Fruit fly (Drosophila melanogaster) whole organism, prepupa: ENCODE measurements around the gene Smvt.

Source experiments
- Blimp-1 ChIP-seq: fragments of 200-800 bp; sonication (Bioruptor generic); optimal IDR thresholded peaks from 3 replicates; lab custom pipeline; 2017; ENCODE audit warnings: missing biosample characterization, missing genetic modification characterization, mild to moderate bottlenecking, moderate library complexity, missing genetic modification reagents
- CG10669 ChIP-seq: fragments of 200-800 bp; sonication (Bioruptor generic); optimal IDR thresholded peaks from 3 replicates; lab custom pipeline; 2018; ENCODE audit warnings: missing biosample characterization, mild to moderate bottlenecking, missing genetic modification characterization, moderate library complexity
- CG11294 ChIP-seq: fragments of 200-800 bp; sonication (Bioruptor generic); IDR thresholded peaks from 2 replicates; pipeline ENCODE4 v1.3.6; 2022; ENCODE audit warnings: missing biosample characterization, missing genetic modification characterization
- CG11762 ChIP-seq: fragments of 200-800 bp; sonication (Bioruptor generic); optimal IDR thresholded peaks from 3 replicates; lab custom pipeline; 2016; ENCODE audit warnings: missing biosample characterization, missing genetic modification characterization; ENCODE audit not compliant: insufficient read depth
- CG11902 ChIP-seq: fragments of 200-800 bp; sonication (Bioruptor generic); optimal IDR thresholded peaks from 3 replicates; lab custom pipeline; 2016; ENCODE audit warnings: missing biosample characterization, missing genetic modification characterization
- CG15336 ChIP-seq: fragments of 200-800 bp; sonication (Bioruptor generic); IDR thresholded peaks from 2 replicates; pipeline ENCODE4 v1.3.6; 2022; ENCODE audit warnings: missing biosample characterization, missing genetic modification characterization
- CG1621 ChIP-seq: fragments of 200-800 bp; sonication (Bioruptor generic); optimal IDR thresholded peaks from 3 replicates; lab custom pipeline; 2018; ENCODE audit warnings: missing biosample characterization, mild to moderate bottlenecking, missing genetic modification characterization
- CG16779 ChIP-seq: fragments of 200-800 bp; sonication (Bioruptor generic); optimal IDR thresholded peaks from 3 replicates; lab custom pipeline; 2017; ENCODE audit warnings: missing biosample characterization, mild to moderate bottlenecking, missing genetic modification characterization
- CG3032 ChIP-seq: fragments of 200-800 bp; optimal IDR thresholded peaks from 2 replicates; lab custom pipeline; 2019; ENCODE audit warnings: missing biosample characterization, mild to moderate bottlenecking, missing genetic modification characterization, moderate library complexity
- CG32006 ChIP-seq: fragments of 200-800 bp; sonication (Bioruptor generic); optimal IDR thresholded peaks from 3 replicates; lab custom pipeline; 2017; ENCODE audit warnings: missing biosample characterization, mild to moderate bottlenecking, missing genetic modification characterization
- CG4318 ChIP-seq: fragments of 200-800 bp; sonication (Bioruptor generic); optimal IDR thresholded peaks from 3 replicates; lab custom pipeline; 2017; ENCODE audit warnings: missing biosample characterization, mild to moderate bottlenecking, missing genetic modification characterization
- CG6163 ChIP-seq: fragments of 200-800 bp; sonication (Bioruptor generic); IDR thresholded peaks from 3 replicates; pipeline ENCODE4 v1.3.6; 2022; ENCODE audit warnings: missing biosample characterization, missing genetic modification characterization
- CG6276 ChIP-seq: fragments of 200-800 bp; sonication (Bioruptor generic); optimal IDR thresholded peaks from 2 replicates; lab custom pipeline; 2017; ENCODE audit warnings: missing biosample characterization, mild to moderate bottlenecking, missing genetic modification characterization
- CG6792 ChIP-seq: fragments of 200-800 bp; sonication (Bioruptor generic); optimal IDR thresholded peaks from 3 replicates; lab custom pipeline; 2016; ENCODE audit warnings: missing biosample characterization, missing genetic modification characterization
- CG6808 ChIP-seq: fragments of 200-800 bp; sonication (Bioruptor generic); optimal IDR thresholded peaks from 3 replicates; lab custom pipeline; 2017; ENCODE audit warnings: missing biosample characterization, missing genetic modification characterization, mild to moderate bottlenecking, moderate library complexity, missing genetic modification reagents
- CG6854 ChIP-seq: fragments of 200-800 bp; sonication (Bioruptor generic); optimal IDR thresholded peaks from 2 replicates; lab custom pipeline; 2017; ENCODE audit warnings: missing biosample characterization, mild to moderate bottlenecking, missing genetic modification characterization
- CG7368 ChIP-seq: fragments of 200-800 bp; sonication (Bioruptor generic); optimal IDR thresholded peaks from 3 replicates; lab custom pipeline; 2016; ENCODE audit warnings: missing biosample characterization, missing genetic modification characterization
- CG8119 ChIP-seq: fragments of 200-800 bp; sonication (Bioruptor generic); IDR thresholded peaks from 3 replicates; pipeline ENCODE4 v1.3.6; 2022; ENCODE audit warnings: missing biosample characterization, missing genetic modification characterization
- CG8319 ChIP-seq: fragments of 200-800 bp; sonication (Bioruptor generic); optimal IDR thresholded peaks from 3 replicates; lab custom pipeline; 2016; ENCODE audit warnings: missing biosample characterization, missing genetic modification characterization
- CG8632 ChIP-seq: fragments of 200-800 bp; sonication (Bioruptor generic); optimal IDR thresholded peaks from 3 replicates; lab custom pipeline; 2016; ENCODE audit warnings: missing biosample characterization, missing genetic modification characterization
- CG9139 ChIP-seq: fragments of 200-800 bp; sonication (Bioruptor generic); optimal IDR thresholded peaks from 3 replicates; lab custom pipeline; 2017; ENCODE audit warnings: missing biosample characterization, mild to moderate bottlenecking, missing genetic modification characterization
- Eip75B ChIP-seq: fragments of 200-800 bp; sonication (Bioruptor generic); optimal IDR thresholded peaks from 3 replicates; lab custom pipeline; 2016; ENCODE audit warnings: missing biosample characterization, missing genetic modification characterization
- Eip78C ChIP-seq: fragments of 200-800 bp; sonication (Bioruptor generic); peaks from one replicate; lab custom pipeline; 2016; ENCODE audit warnings: missing biosample characterization, missing genetic modification characterization
- Eip93F ChIP-seq: fragments of 200-800 bp; sonication (Bioruptor generic); optimal IDR thresholded peaks from 2 replicates; lab custom pipeline; 2016; ENCODE audit warnings: missing biosample characterization, mild to moderate bottlenecking, missing genetic modification characterization
- Ets21C ChIP-seq: fragments of 200-800 bp; sonication (Bioruptor generic); optimal IDR thresholded peaks from 3 replicates; lab custom pipeline; 2016; ENCODE audit warnings: missing biosample characterization, missing genetic modification characterization
- Gug ChIP-seq: fragments of 200-800 bp; sonication (Bioruptor generic); IDR thresholded peaks from 2 replicates; pipeline ENCODE4 v1.3.6; 2022; ENCODE audit warnings: missing biosample characterization, missing genetic modification characterization
- Hr38 ChIP-seq: sonication (Bioruptor generic); optimal IDR thresholded peaks from 2 replicates; lab custom pipeline; 2016; ENCODE audit warnings: missing biosample characterization, missing genetic modification characterization
- Hr39 ChIP-seq: fragments of 200-800 bp; sonication (Bioruptor generic); optimal IDR thresholded peaks from 2 replicates; lab custom pipeline; 2016; ENCODE audit warnings: missing biosample characterization, missing genetic modification characterization
- Hr4 ChIP-seq: fragments of 200-800 bp; sonication (Bioruptor generic); optimal IDR thresholded peaks from 3 replicates; lab custom pipeline; 2016; ENCODE audit warnings: missing biosample characterization, missing genetic modification characterization
- Met ChIP-seq: fragments of 200-800 bp; sonication (Bioruptor generic); optimal IDR thresholded peaks from 3 replicates; lab custom pipeline; 2016; ENCODE audit warnings: missing biosample characterization, missing genetic modification characterization
- Smox ChIP-seq: fragments of 200-800 bp; sonication (Bioruptor generic); optimal IDR thresholded peaks from 3 replicates; lab custom pipeline; 2016; ENCODE audit warnings: missing biosample characterization, missing genetic modification characterization
- Sox102F ChIP-seq: fragments of 200-800 bp; sonication (Bioruptor generic); optimal IDR thresholded peaks from 2 replicates; lab custom pipeline; 2016; ENCODE audit warnings: missing biosample characterization, mild to moderate bottlenecking, missing genetic modification characterization
- Sox14 ChIP-seq: fragments of 200-800 bp; sonication (Bioruptor generic); optimal IDR thresholded peaks from 3 replicates; lab custom pipeline; 2016; ENCODE audit warnings: missing biosample characterization, missing genetic modification characterization
- cyc ChIP-seq: fragments of 200-800 bp; sonication (Bioruptor generic); optimal IDR thresholded peaks from 3 replicates; lab custom pipeline; 2016; ENCODE audit warnings: missing biosample characterization, missing genetic modification characterization
- eg ChIP-seq: fragments of 200-800 bp; sonication (Bioruptor generic); IDR thresholded peaks from 3 replicates; pipeline ENCODE4 v1.3.6; 2022; ENCODE audit warnings: missing biosample characterization, missing genetic modification characterization
- esn ChIP-seq: fragments of 200-800 bp; sonication (Bioruptor generic); optimal IDR thresholded peaks from 2 replicates; lab custom pipeline; 2016; ENCODE audit warnings: missing biosample characterization, mild to moderate bottlenecking, missing genetic modification characterization, moderate library complexity
- fd59A ChIP-seq: fragments of 200-800 bp; sonication (Bioruptor generic); optimal IDR thresholded peaks from 2 replicates; lab custom pipeline; 2017; ENCODE audit warnings: missing biosample characterization, mild to moderate bottlenecking, missing genetic modification characterization, missing genetic modification reagents
- fkh ChIP-seq: fragments of 200-800 bp; sonication (Bioruptor generic); optimal IDR thresholded peaks from 3 replicates; lab custom pipeline; 2017; ENCODE audit warnings: missing biosample characterization, mild to moderate bottlenecking, missing genetic modification characterization, moderate library complexity
- lz ChIP-seq: fragments of 200-800 bp; sonication (Bioruptor generic); optimal IDR thresholded peaks from 3 replicates; lab custom pipeline; 2016; ENCODE audit warnings: missing biosample characterization, missing genetic modification characterization
- pdm3 ChIP-seq: fragments of 200-800 bp; sonication (Bioruptor generic); optimal IDR thresholded peaks from 3 replicates; lab custom pipeline; 2016; ENCODE audit warnings: missing biosample characterization, missing genetic modification characterization
- salr ChIP-seq, 2 experiments: fragments of 200-800 bp; sonication (Bioruptor generic); optimal IDR thresholded peaks; 3 replicates each; lab custom pipeline; 2016 to 2018; ENCODE audit warnings: missing biosample characterization in 2 of 2, missing genetic modification characterization in 2 of 2, mild to moderate bottlenecking in 1 of 2
- spab ChIP-seq: fragments of 200-800 bp; sonication (Bioruptor generic); optimal IDR thresholded peaks from 2 replicates; lab custom pipeline; 2017; ENCODE audit warnings: missing biosample characterization, mild to moderate bottlenecking, missing genetic modification characterization, missing genetic modification reagents
- ss ChIP-seq, 2 experiments: fragments of 200-800 bp; sonication (Bioruptor generic); optimal IDR thresholded peaks; 2 replicates in 1 of 2; 3 replicates in 1 of 2; lab custom pipeline; 2017 to 2018; ENCODE audit warnings: mild to moderate bottlenecking in 2 of 2, missing biosample characterization in 2 of 2, missing genetic modification characterization in 2 of 2, moderate library complexity in 1 of 2
- topi ChIP-seq: fragments of 200-800 bp; sonication (Bioruptor generic); optimal IDR thresholded peaks from 3 replicates; lab custom pipeline; 2016; ENCODE audit warnings: missing biosample characterization, missing genetic modification characterization

Smvt gene

DNA sequence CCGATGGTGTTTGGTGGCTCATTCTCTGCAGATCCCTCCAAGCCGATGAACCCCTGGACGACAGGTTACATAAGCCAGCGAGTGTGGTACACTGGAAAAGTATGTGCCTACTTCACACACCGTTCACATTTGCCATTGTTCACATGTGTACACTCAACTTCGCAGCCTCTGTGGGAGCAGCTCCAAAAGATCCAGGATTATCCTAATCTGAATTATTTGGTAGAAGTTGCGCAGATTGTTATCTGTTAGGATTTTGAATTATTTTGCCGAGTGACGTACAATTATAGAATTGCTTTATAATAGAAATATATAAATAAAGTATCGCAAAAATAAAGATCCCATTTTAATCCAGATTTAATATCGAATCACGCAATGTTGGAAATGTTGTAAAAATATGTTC, 6.1 kb upstream of the Smvt start (continued):
- peak; percentile 43 for TF ChIP-seq CG8632
- peak; percentile 27 for TF ChIP-seq CG8319
- peak; percentile 36 for TF ChIP-seq CG11762 (GFP tag; lab: Kevin White, UChicago)
- TF ChIP-seq ss (GFP tag; optimal IDR thresholded peaks at IDR 0.05; lab: Kevin White, UChicago), result no peak
- TF ChIP-seq fkh (GFP tag; lab: Kevin White, UChicago), result no peak
- TF ChIP-seq CG1621 (tag; lab: Kevin White, UChicago), result no peak
- peak; percentile 48 for TF ChIP-seq CG6808 (GFP tag; lab: Kevin White, UChicago)
- no peak for TF ChIP-seq fd59A (GFP tag; lab: Kevin White, UChicago)
- TF ChIP-seq spab (GFP tag; lab: Kevin White, UChicago), result peak; percentile 29
- TF ChIP-seq Blimp-1 (GFP tag; lab: Kevin White, UChicago), result peak; percentile 5
- no peak for TF ChIP-seq Hr39 (GFP tag; lab: Kevin White, UChicago)
- no peak for TF ChIP-seq Met
- no peak for TF ChIP-seq Sox102F
- no peak for TF ChIP-seq Hr38
- peak; percentile 28 for TF ChIP-seq CG16779 (tag; lab: Kevin White, UChicago)
- TF ChIP-seq CG10669 (GFP tag; lab: Kevin White, UChicago), result peak; percentile 41
- TF ChIP-seq CG9139 (GFP tag; lab: Kevin White, UChicago), result no peak

DNA sequence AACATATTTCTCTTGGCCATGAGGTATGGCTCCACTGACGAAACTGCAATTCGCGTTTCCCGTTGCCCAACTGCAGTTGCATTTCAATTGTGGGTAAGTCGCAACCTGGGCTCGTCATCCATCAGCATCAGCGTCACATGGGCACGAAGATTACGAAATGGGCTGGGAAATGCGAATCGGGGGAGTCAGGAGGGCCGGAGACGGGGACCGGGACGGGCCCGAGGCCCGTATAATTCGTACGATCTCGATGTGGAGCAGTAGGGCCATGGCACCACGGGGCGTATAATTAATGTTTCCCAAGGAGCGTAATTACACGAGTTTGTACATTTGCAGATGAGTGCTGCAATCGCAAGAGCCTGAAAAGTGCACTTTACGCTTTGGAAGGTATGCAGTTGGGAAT, 3.8 kb upstream of the Smvt start:
- TF ChIP-seq Hr4 (GFP tag; lab: Kevin White, UChicago) (no peak), CG6163 (GFP tag; lab: Robert Waterston, UW) (no peak), CG16779 (tag; lab: Kevin White, UChicago) (no peak), Eip93F (GFP tag; lab: Kevin White, UChicago) (no peak), topi (no peak), CG3032 (no peak), CG6854 (GFP tag; lab: Kevin White, UChicago) (no peak), CG15336 (GFP tag; lab: Robert Waterston, UW) (no peak), eg (GFP tag; lab: Robert Waterston, UW) (no peak), CG6808 (GFP tag; lab: Kevin White, UChicago) (no peak), cyc (GFP tag; lab: Kevin White, UChicago) (no peak), pdm3 (no peak)

DNA sequence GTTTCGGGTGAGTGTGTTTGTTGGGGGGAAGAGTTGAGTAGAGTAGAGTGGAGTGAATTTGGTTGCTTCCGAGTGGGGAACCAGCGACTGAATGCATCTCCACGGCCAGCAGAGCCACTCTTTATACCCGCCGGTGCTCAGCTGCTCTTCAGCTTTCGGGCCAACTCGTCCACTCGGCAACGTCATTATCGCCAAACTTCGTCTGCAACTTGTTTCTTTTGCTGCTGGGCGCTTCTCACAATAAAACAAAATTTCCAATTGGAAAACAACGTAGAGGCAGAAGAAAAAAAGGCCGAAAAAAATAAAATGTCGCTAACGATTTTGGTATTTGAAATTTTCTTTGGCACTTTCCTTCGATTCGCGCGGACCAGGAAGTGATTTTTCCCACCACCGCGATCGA, 3.3 kb upstream of the Smvt start, which contains the start of gene CG2150:
TSS of gene CG2150 (minus strand) at position 101 of the 400 bp plus-strand sequence.
- TF ChIP-seq CG15336 (GFP tag; lab: Robert Waterston, UW) (0 out of 2 replicates have a peak, but pooled peaks have one; percentile 19), eg (GFP tag; lab: Robert Waterston, UW) (peak; percentile 36; the same call in 1 of the 3 replicates), CG11294 (GFP tag; lab: Robert Waterston, UW) (no peak), fkh (GFP tag; lab: Kevin White, UChicago) (no peak), CG6276 (GFP tag; lab: Kevin White, UChicago) (peak; percentile 48), Gug (GFP tag; lab: Robert Waterston, UW) (no peak)

- peak; percentile 43 for TF ChIP-seq CG6276 (GFP tag; lab: Kevin White, UChicago)
- no peak for TF ChIP-seq CG6854 (GFP tag; lab: Kevin White, UChicago)
- TF ChIP-seq Hr39 (GFP tag; lab: Kevin White, UChicago), result no peak
- no peak for TF ChIP-seq Ets21C (GFP tag; lab: Kevin White, UChicago)
- TF ChIP-seq Smox (GFP tag; lab: Kevin White, UChicago), result peak; percentile 17
- TF ChIP-seq lz, result no peak
- peak; percentile 73 for TF ChIP-seq CG10669 (GFP tag; lab: Kevin White, UChicago)
- TF ChIP-seq Eip75B, result peak; percentile 59
- TF ChIP-seq Eip78C, result peak; percentile 95
- TF ChIP-seq CG9139 (GFP tag; lab: Kevin White, UChicago), result peak; percentile 27
- TF ChIP-seq Met, result no peak
- TF ChIP-seq CG4318, result peak; percentile 45
- TF ChIP-seq CG8632, result peak; percentile 71
- peak; percentile 13; the same call in 1 of the 2 replicates for TF ChIP-seq CG11294 (GFP tag; lab: Robert Waterston, UW)
- peak; percentile 46 for TF ChIP-seq fd59A (GFP tag; lab: Kevin White, UChicago)
- TF ChIP-seq esn (GFP tag; lab: Kevin White, UChicago), result no peak
- TF ChIP-seq Eip93F (GFP tag; lab: Kevin White, UChicago), result no peak
- peak; percentile 74 for TF ChIP-seq eg (GFP tag; lab: Robert Waterston, UW)
- peak; percentile 67; the same call in 2 of the 3 replicates for TF ChIP-seq CG8119 (GFP tag; lab: Robert Waterston, UW)
- TF ChIP-seq CG6792 (GFP tag; lab: Kevin White, UChicago), result peak; percentile 72
- TF ChIP-seq CG6808 (GFP tag; lab: Kevin White, UChicago), result peak; percentile 57
- peak; percentile 34 for TF ChIP-seq Sox14 (GFP tag; lab: Kevin White, UChicago)
- peak; percentile 45 for TF ChIP-seq CG11902
- TF ChIP-seq salr (GFP tag; optimal IDR thresholded peaks at IDR 0.05; lab: Kevin White, UChicago), result peak in 1 of 2 experiments; percentile 15
- TF ChIP-seq CG32006, result peak; percentile 81
- peak; percentile 54 for TF ChIP-seq CG7368 (GFP tag; lab: Kevin White, UChicago)
Observed at dm6 chr3R:31762672-31763071, 1.3 kb upstream of the Smvt start.
